Worm (Caenorhabditis elegans) whole organism, late embryonic: ENCODE results near the gene B0336.13.
A peak's percentile ranks its signal among the peaks of the same experiment; 100 is the strongest.

Source experiments
- C08G9.2 ChIP-seq: sonication (generic microtip); optimal IDR thresholded peaks from 2 replicates; lab custom pipeline; 2016; ENCODE audit warnings: mild to moderate bottlenecking, missing genetic modification characterization, moderate library complexity, missing compliant biosample characterization
- C38D4.7 ChIP-seq: fragments of 200-800 bp; sonication (Bioruptor generic); optimal IDR thresholded peaks from 2 replicates; lab custom pipeline; 2018; ENCODE audit warnings: mild to moderate bottlenecking, missing genetic modification characterization, moderate library complexity, missing compliant biosample characterization
- K02D7.2 ChIP-seq: sonication (generic microtip); optimal IDR thresholded peaks from 2 replicates; lab custom pipeline; 2017; ENCODE audit warnings: mild to moderate bottlenecking, missing genetic modification characterization, missing compliant biosample characterization
- ahr-1 ChIP-seq: sonication (generic microtip); optimal IDR thresholded peaks from 2 replicates; lab custom pipeline; 2016; ENCODE audit warnings: missing genetic modification characterization, missing compliant biosample characterization
- ama-1 ChIP-seq: fragments of 150-350 bp; optimal IDR thresholded peaks from 2 replicates; lab custom pipeline; 2014
- ceh-18 ChIP-seq: sonication (generic microtip); optimal IDR thresholded peaks from 2 replicates; lab custom pipeline; 2016; ENCODE audit warnings: missing genetic modification characterization, missing compliant biosample characterization
- ceh-19 ChIP-seq: fragments of 200-800 bp; sonication (Bioruptor generic); optimal IDR thresholded peaks from 2 replicates; lab custom pipeline; 2018; ENCODE audit warnings: mild to moderate bottlenecking, missing genetic modification characterization, missing compliant biosample characterization
- ceh-2 ChIP-seq: sonication (generic microtip); optimal IDR thresholded peaks from 2 replicates; lab custom pipeline; 2016; ENCODE audit warnings: missing genotype, missing genetic modification characterization, missing compliant biosample characterization
- ceh-22 ChIP-seq: sonication (generic microtip); optimal IDR thresholded peaks from 2 replicates; lab custom pipeline; 2017; ENCODE audit warnings: missing biosample characterization, missing genetic modification characterization
- ceh-24 ChIP-seq: sonication (generic microtip); optimal IDR thresholded peaks from 2 replicates; lab custom pipeline; 2016; ENCODE audit warnings: mild to moderate bottlenecking, missing genetic modification characterization, missing compliant biosample characterization
- ceh-30 ChIP-seq: fragments of 150-350 bp; optimal IDR thresholded peaks from 2 replicates; lab custom pipeline; 2014; ENCODE audit warnings: missing biosample characterization, missing genetic modification characterization
- ceh-34 ChIP-seq: sonication (generic microtip); optimal IDR thresholded peaks from 2 replicates; lab custom pipeline; 2016; ENCODE audit warnings: mild to moderate bottlenecking, missing genetic modification characterization, missing compliant biosample characterization
- ceh-45 ChIP-seq: fragments of 200-800 bp; sonication (Bioruptor generic); IDR thresholded peaks from 2 replicates; pipeline ENCODE4 v1.3.6; 2022; ENCODE audit warnings: missing genetic modification reagents, missing genetic modification characterization, missing compliant biosample characterization
- ceh-48 ChIP-seq: sonication (generic microtip); optimal IDR thresholded peaks from 2 replicates; lab custom pipeline; 2016; ENCODE audit warnings: missing genetic modification characterization, inconsistent platforms, missing compliant biosample characterization
- ceh-9 ChIP-seq: sonication (generic microtip); optimal IDR thresholded peaks from 2 replicates; lab custom pipeline; 2016; ENCODE audit warnings: mild to moderate bottlenecking, missing genetic modification characterization, inconsistent platforms, missing compliant biosample characterization
- dve-1 ChIP-seq: sonication (generic microtip); optimal IDR thresholded peaks from 2 replicates; lab custom pipeline; 2017; ENCODE audit warnings: antibody characterized with exemption, mild to moderate bottlenecking, missing genetic modification characterization, missing compliant biosample characterization
- elt-2 ChIP-seq: sonication (generic microtip); optimal IDR thresholded peaks from 2 replicates; lab custom pipeline; 2016; ENCODE audit warnings: missing genetic modification reagents, missing genetic modification characterization, missing compliant biosample characterization
- elt-4 ChIP-seq: sonication (generic microtip); optimal IDR thresholded peaks from 2 replicates; lab custom pipeline; 2016; ENCODE audit warnings: missing genetic modification characterization, missing compliant biosample characterization
- ets-4 ChIP-seq: sonication (generic microtip); optimal IDR thresholded peaks from 2 replicates; lab custom pipeline; 2016; ENCODE audit warnings: missing genetic modification characterization, missing compliant biosample characterization
- eyg-1 ChIP-seq: sonication (generic microtip); optimal IDR thresholded peaks from 2 replicates; lab custom pipeline; 2016; ENCODE audit warnings: missing genotype, missing genetic modification characterization, missing compliant biosample characterization
- fkh-10 ChIP-seq: fragments of 150-350 bp; optimal IDR thresholded peaks from 2 replicates; lab custom pipeline; 2014; ENCODE audit warnings: missing biosample characterization, missing genetic modification reagents, missing genetic modification characterization
- gmeb-2 ChIP-seq: sonication (generic microtip); optimal IDR thresholded peaks from 2 replicates; lab custom pipeline; 2016; ENCODE audit warnings: missing genetic modification characterization, inconsistent platforms, missing compliant biosample characterization
- hlh-15 ChIP-seq: sonication (generic microtip); optimal IDR thresholded peaks from 2 replicates; lab custom pipeline; 2016; ENCODE audit warnings: missing genetic modification characterization, missing compliant biosample characterization
- hlh-8 ChIP-seq: sonication (generic microtip); optimal IDR thresholded peaks from 2 replicates; lab custom pipeline; 2016; ENCODE audit warnings: missing genotype, missing genetic modification characterization, missing compliant biosample characterization
- lim-6 ChIP-seq: sonication (generic microtip); optimal IDR thresholded peaks from 2 replicates; lab custom pipeline; 2016; ENCODE audit warnings: missing genetic modification characterization, missing compliant biosample characterization
- lin-11 ChIP-seq: fragments of 200-800 bp; sonication (Bioruptor generic); optimal IDR thresholded peaks from 2 replicates; lab custom pipeline; 2018; ENCODE audit warnings: mild to moderate bottlenecking, missing genetic modification characterization, missing compliant biosample characterization
- madf-2 ChIP-seq: sonication (generic microtip); optimal IDR thresholded peaks from 2 replicates; lab custom pipeline; 2017; ENCODE audit warnings: missing genetic modification characterization, missing compliant biosample characterization
- nfya-1 ChIP-seq: sonication (generic microtip); optimal IDR thresholded peaks from 2 replicates; lab custom pipeline; 2017; ENCODE audit warnings: missing genetic modification characterization, mild to moderate bottlenecking, missing compliant biosample characterization, antibody characterized with exemption, moderate library complexity
- nhr-11 ChIP-seq: fragments of 150-350 bp; optimal IDR thresholded peaks from 2 replicates; lab custom pipeline; 2014; ENCODE audit warnings: missing biosample characterization, missing genetic modification characterization
- nhr-232 ChIP-seq: sonication (generic microtip); optimal IDR thresholded peaks from 2 replicates; lab custom pipeline; 2016; ENCODE audit warnings: missing genetic modification characterization, missing compliant biosample characterization
- npax-4 ChIP-seq: sonication (generic microtip); optimal IDR thresholded peaks from 2 replicates; lab custom pipeline; 2016; ENCODE audit warnings: missing genetic modification characterization, missing compliant biosample characterization
- pag-3 ChIP-seq: sonication (generic microtip); optimal IDR thresholded peaks from 2 replicates; lab custom pipeline; 2016; ENCODE audit warnings: missing compliant biosample characterization, missing genetic modification characterization, borderline replicate concordance
- pat-9 ChIP-seq: fragments of 200-800 bp; sonication (Bioruptor generic); optimal IDR thresholded peaks from 2 replicates; lab custom pipeline; 2018; ENCODE audit warnings: mild to moderate bottlenecking, missing genetic modification characterization, moderate library complexity, missing compliant biosample characterization
- pha-4 ChIP-seq: fragments of 150-350 bp; optimal IDR thresholded peaks from 2 replicates; lab custom pipeline; 2018; ENCODE audit warnings: missing biosample characterization, missing genetic modification reagents, missing genetic modification characterization
- pros-1 ChIP-seq: fragments of 150-350 bp; optimal IDR thresholded peaks from 2 replicates; lab custom pipeline; 2014; ENCODE audit warnings: missing biosample characterization, missing genetic modification reagents, missing genetic modification characterization
- ref-2 ChIP-seq: sonication (generic microtip); optimal IDR thresholded peaks from 2 replicates; lab custom pipeline; 2016; ENCODE audit warnings: missing genetic modification characterization, missing compliant biosample characterization
- rnt-1 ChIP-seq: sonication (generic microtip); optimal IDR thresholded peaks from 2 replicates; lab custom pipeline; 2016; ENCODE audit warnings: missing genetic modification characterization, missing compliant biosample characterization
- sdc-2 ChIP-seq: sonication (generic microtip); optimal IDR thresholded peaks from 2 replicates; lab custom pipeline; 2016; ENCODE audit warnings: missing genotype, missing genetic modification characterization, missing compliant biosample characterization
- tbx-2 ChIP-seq: sonication (generic microtip); optimal IDR thresholded peaks from 2 replicates; lab custom pipeline; 2016; ENCODE audit warnings: missing genetic modification characterization, missing compliant biosample characterization
- tbx-7 ChIP-seq: sonication (generic microtip); optimal IDR thresholded peaks from 2 replicates; lab custom pipeline; 2016; ENCODE audit warnings: missing genotype, missing genetic modification characterization, missing compliant biosample characterization
- unc-3 ChIP-seq, 2 experiments: fragments of 200-800 bp in 1 of 2; sonication (Bioruptor generic) in 1 of 2; sonication (generic microtip) in 1 of 2; conservative IDR thresholded peaks in 1 of 2; optimal IDR thresholded peaks in 1 of 2; 2 replicates each; pipeline versions ENCODE4 v1.3.6 to Lab custom; 2016 to 2022; ENCODE audit warnings: missing compliant biosample characterization in 2 of 2, missing genetic modification characterization in 2 of 2, missing genetic modification reagents in 1 of 2
- unc-42 ChIP-seq: sonication (generic microtip); optimal IDR thresholded peaks from 2 replicates; lab custom pipeline; 2016; ENCODE audit warnings: missing genotype, missing genetic modification characterization, missing compliant biosample characterization
- ztf-16 ChIP-seq: sonication (generic microtip); optimal IDR thresholded peaks from 2 replicates; lab custom pipeline; 2017; ENCODE audit warnings: missing genetic modification characterization, missing compliant biosample characterization

Gene B0336.13

DNA sequence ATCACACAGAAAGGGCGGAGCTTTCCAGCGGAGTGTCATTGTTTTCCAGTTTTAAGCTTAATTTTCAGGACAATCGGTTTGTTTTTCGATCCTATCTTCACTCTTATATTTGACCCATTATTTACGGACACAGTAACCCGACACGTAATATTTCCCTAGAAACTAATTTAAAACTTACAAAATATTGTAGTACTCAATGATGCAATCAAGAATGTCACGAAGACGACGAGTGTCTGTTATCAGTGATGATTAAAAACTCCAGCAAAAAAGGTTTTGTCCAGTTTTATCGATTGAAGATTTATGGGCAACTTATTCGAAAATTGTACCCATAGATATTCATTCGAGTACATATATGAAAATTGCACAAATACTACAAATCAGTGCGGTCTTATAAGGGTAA lies 39.1 kb downstream of the B0336.13 start, which contains the start of gene B0244.17:
Gene B0244.17 (plus strand): TSS at position 301 of the 400 bp plus-strand sequence.
- peak; percentile 30 for TF ChIP-seq elt-2 (tag; lab: Kevin White, UChicago)
- TF ChIP-seq gmeb-2 (tag; lab: Kevin White, UChicago) = no peak

DNA sequence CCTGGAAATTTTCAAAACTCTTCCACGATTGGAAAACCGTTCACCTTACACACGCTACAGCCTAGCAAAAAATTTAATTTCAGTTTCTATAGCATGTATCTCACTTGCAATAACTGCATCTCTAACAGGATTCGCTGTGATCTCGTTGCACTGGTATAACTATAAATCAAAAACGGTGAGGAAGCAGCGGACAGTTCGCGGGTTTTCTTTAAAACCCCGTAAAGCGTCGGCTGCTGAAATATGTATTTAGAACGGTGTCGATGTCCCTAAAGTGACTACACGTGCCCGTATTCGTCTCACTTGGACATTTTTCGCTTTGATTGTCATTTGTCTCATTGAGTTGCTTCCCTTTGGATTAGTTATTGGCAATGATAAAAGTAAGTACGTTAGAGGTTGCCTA lies 40.5 kb downstream of the B0336.13 start:
- no peak for TF ChIP-seq ceh-19
- TF ChIP-seq lin-11 = no peak
- no peak for TF ChIP-seq ceh-30 (tag; lab: Kevin White, UChicago)
- TF ChIP-seq tbx-2 = no peak
- TF ChIP-seq ama-1 = no peak
- TF ChIP-seq pros-1 = no peak
- TF ChIP-seq ceh-22 (tag; lab: Kevin White, UChicago) = no peak
- TF ChIP-seq lim-6 (tag; lab: Kevin White, UChicago) = no peak
- no peak for TF ChIP-seq ceh-18 (tag; lab: Kevin White, UChicago)
- TF ChIP-seq ceh-45 (GFP tag; lab: Robert Waterston, UW) = no peak

DNA sequence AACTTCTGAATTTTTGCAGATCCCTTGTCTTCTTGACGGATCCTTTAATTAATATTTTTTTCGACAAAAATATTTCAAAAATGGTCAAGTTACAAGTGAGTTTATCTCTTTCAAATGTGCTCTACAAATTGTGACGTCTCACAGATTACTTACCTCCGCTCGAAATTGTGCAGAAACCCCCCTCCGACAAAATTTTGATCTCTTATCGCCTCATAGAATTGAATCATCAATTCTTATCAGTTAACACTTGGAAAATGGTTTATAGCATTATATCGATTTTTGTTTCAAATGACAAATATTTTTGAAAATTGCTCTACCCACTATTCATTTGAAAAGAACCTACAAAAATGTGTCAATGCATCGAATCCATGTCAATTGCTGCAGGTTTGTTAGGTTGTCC lies 41.1 kb downstream of the B0336.13 start, which contains the start of gene B0244.10:
Gene B0244.10 (plus strand): TSS at position 254 of the 400 bp plus-strand sequence.
- TF ChIP-seq pat-9 (tag; lab: Kevin White, UChicago) (no peak), elt-2 (tag; lab: Kevin White, UChicago) (peak; percentile 73)

DNA sequence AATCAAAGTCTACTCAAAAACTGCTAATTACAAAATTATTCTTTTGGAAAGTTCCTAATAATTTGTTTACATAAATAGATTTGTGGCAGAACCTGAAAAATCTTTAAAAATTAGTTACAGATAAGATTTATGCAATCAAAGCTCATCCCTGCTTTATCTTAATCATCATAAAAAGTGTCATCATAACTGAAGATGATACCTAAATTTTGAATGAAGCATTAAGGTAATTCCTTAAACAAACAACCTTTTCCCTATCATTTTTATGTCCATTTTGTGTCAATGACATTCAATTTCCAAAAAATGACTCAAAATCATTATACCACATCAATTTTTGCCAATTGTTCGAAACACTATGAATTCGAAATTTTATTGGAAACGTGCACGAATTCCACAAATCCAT lies 43.9 kb downstream of the B0336.13 start, which contains the start of gene B0244.6:
Gene B0244.6 (plus strand): TSS at position 301 of the 400 bp plus-strand sequence.
- TF ChIP-seq eyg-1 (tag; lab: Kevin White, UChicago) (no peak), ahr-1 (tag; lab: Kevin White, UChicago) (no peak), nhr-232 (no peak), tbx-7 (tag; lab: Kevin White, UChicago) (no peak), C08G9.2 (tag; lab: Kevin White, UChicago) (no peak), ceh-22 (tag; lab: Kevin White, UChicago) (no peak), elt-4 (tag; lab: Kevin White, UChicago) (no peak), dve-1 (tag; lab: Kevin White, UChicago) (no peak), ref-2 (tag; lab: Kevin White, UChicago) (no peak), pha-4 (tag; lab: Kevin White, UChicago) (no peak), unc-42 (no peak), ama-1 (no peak), ceh-2 (tag; lab: Kevin White, UChicago) (no peak), rnt-1 (no peak), K02D7.2 (tag; lab: Kevin White, UChicago) (no peak), madf-2 (no peak), ceh-48 (tag; lab: Kevin White, UChicago) (no peak), ceh-34 (no peak)

DNA sequence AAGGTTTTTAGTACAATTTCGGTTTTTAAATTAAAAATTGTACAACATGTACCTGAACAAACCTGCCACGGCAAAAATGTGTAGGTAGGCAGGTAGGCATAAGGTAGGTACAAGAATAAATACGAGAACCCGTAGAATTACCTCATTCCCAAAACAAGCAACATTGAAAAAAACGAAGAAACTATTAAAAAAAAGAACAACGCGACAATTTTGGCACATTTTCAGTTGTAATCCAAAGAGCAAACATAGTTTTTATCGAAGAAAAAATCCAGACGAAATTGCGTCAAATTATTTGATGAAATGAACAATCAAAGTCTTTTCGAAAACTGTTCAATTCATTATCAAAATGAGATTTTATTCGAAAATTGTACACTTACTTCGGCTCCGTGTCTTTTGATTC lies 46.8 kb downstream of the B0336.13 start, which contains the start of gene B0244.16:
Gene B0244.16 (plus strand): TSS at position 301 of the 400 bp plus-strand sequence.
- TF ChIP-seq unc-42 = no peak
- TF ChIP-seq unc-3 (GFP tag; conservative IDR thresholded peaks at IDR 0.05; lab: Robert Waterston, UW) = no peak
- no peak for TF ChIP-seq unc-3 (tag; optimal IDR thresholded peaks at IDR 0.05; lab: Kevin White, UChicago)
- no peak for TF ChIP-seq lim-6 (tag; lab: Kevin White, UChicago)
- no peak for TF ChIP-seq ets-4 (tag; lab: Kevin White, UChicago)
- no peak for TF ChIP-seq elt-2 (tag; lab: Kevin White, UChicago)
- no peak for TF ChIP-seq ama-1
- no peak for TF ChIP-seq pag-3 (tag; lab: Kevin White, UChicago)
- no peak for TF ChIP-seq sdc-2 (tag; lab: Kevin White, UChicago)
- no peak for TF ChIP-seq fkh-10 (GFP tag; lab: Kevin White, UChicago)
- TF ChIP-seq C38D4.7 (GFP tag; lab: Kevin White, UChicago) = no peak
- TF ChIP-seq ceh-22 (tag; lab: Kevin White, UChicago) = no peak
- no peak for TF ChIP-seq nfya-1 (tag; lab: Kevin White, UChicago)
- no peak for TF ChIP-seq ceh-9 (tag; lab: Kevin White, UChicago)
- TF ChIP-seq nhr-11 = no peak
- TF ChIP-seq npax-4 (tag; lab: Kevin White, UChicago) = no peak
- TF ChIP-seq ahr-1 (tag; lab: Kevin White, UChicago) = no peak
- TF ChIP-seq ztf-16 = no peak
- TF ChIP-seq hlh-8 = no peak
- TF ChIP-seq hlh-15 = no peak
- no peak for TF ChIP-seq ceh-24
